Fruit fly (Drosophila melanogaster) Kc167 (cell line): ENCODE data around the gene Taf10.

ENCODE experiments used
- Myc ChIP-seq: fragments of >200 bp; optimal IDR thresholded peaks from 2 replicates; lab custom pipeline; 2017; ENCODE audit warnings: missing external identifiers
- h ChIP-seq: fragments of >200 bp; optimal IDR thresholded peaks from 3 replicates; lab custom pipeline; 2018; ENCODE audit warnings: missing external identifiers
- insv ChIP-seq: fragments of >200 bp; optimal IDR thresholded peaks from 3 replicates; lab custom pipeline; 2018; ENCODE audit warnings: missing external identifiers

dm6 chr2L:2721317-2721716 is 46.4 kb upstream of the Taf10 start:
- TF ChIP-seq insv (lab: Kevin White, UChicago) (no peak), Myc (lab: Kevin White, UChicago) (no peak), h (lab: Kevin White, UChicago) (no peak)
